Fruit fly (Drosophila melanogaster) whole organism, embryonic: ENCODE data around the gene CG10470.

Experiments
- Atf3 ChIP-seq: fragments of 200-800 bp; sonication (Bioruptor generic); optimal IDR thresholded peaks from 3 replicates; lab custom pipeline; 2016; ENCODE audit warnings: missing biosample characterization, missing genetic modification characterization
- Blimp-1 ChIP-seq: fragments of 200-800 bp; sonication (Bioruptor generic); optimal IDR thresholded peaks from 3 replicates; lab custom pipeline; 2018; ENCODE audit warnings: missing biosample characterization, missing genetic modification characterization, mild to moderate bottlenecking, moderate library complexity, missing genetic modification reagents
- CG10274 ChIP-seq: fragments of 200-800 bp; sonication (Bioruptor generic); optimal IDR thresholded peaks from 3 replicates; lab custom pipeline; 2017; ENCODE audit warnings: missing biosample characterization, mild to moderate bottlenecking, missing genetic modification characterization
- CG11456 ChIP-seq: fragments of 200-800 bp; sonication (Bioruptor generic); IDR thresholded peaks from 3 replicates; pipeline ENCODE4 v1.3.6; 2022; ENCODE audit warnings: missing biosample characterization, missing genetic modification characterization
- CG1233 ChIP-seq: fragments of 200-800 bp; sonication (Bioruptor generic); optimal IDR thresholded peaks from 4 replicates; lab custom pipeline; 2018; ENCODE audit warnings: missing biosample characterization, mild to moderate bottlenecking, missing genetic modification characterization
- CG13287 ChIP-seq: fragments of 200-800 bp; sonication (Bioruptor generic); IDR thresholded peaks from 2 replicates; pipeline ENCODE4 v1.3.6; 2022; ENCODE audit warnings: missing biosample characterization, missing genetic modification characterization; ENCODE audit not compliant: partially characterized antibody
- CG13775 ChIP-seq: fragments of 200-800 bp; sonication (Bioruptor generic); optimal IDR thresholded peaks from 3 replicates; lab custom pipeline; 2017; ENCODE audit warnings: missing biosample characterization, mild to moderate bottlenecking, missing genetic modification characterization
- CG14710 ChIP-seq: fragments of 200-800 bp; sonication (Bioruptor generic); optimal IDR thresholded peaks from 3 replicates; lab custom pipeline; 2019; ENCODE audit warnings: missing biosample characterization, mild to moderate bottlenecking, missing genetic modification characterization, moderate library complexity
- CG17328 ChIP-seq: fragments of 200-800 bp; sonication (Bioruptor generic); IDR thresholded peaks from 2 replicates; pipeline ENCODE4 v1.3.6; 2022; ENCODE audit warnings: missing biosample characterization, missing genetic modification characterization
- CG17359 ChIP-seq: fragments of 200-800 bp; sonication (Bioruptor generic); optimal IDR thresholded peaks from 3 replicates; lab custom pipeline; 2018; ENCODE audit warnings: missing biosample characterization, mild to moderate bottlenecking, missing genetic modification characterization, moderate library complexity
- CG30403 ChIP-seq: fragments of 200-800 bp; sonication (Bioruptor generic); optimal IDR thresholded peaks from 3 replicates; lab custom pipeline; 2016; ENCODE audit warnings: missing biosample characterization, missing genetic modification characterization
- CG43689 ChIP-seq: fragments of 200-800 bp; sonication (Bioruptor generic); IDR thresholded peaks from 2 replicates; pipeline ENCODE4 v1.3.6; 2022; ENCODE audit warnings: missing biosample characterization, missing genetic modification characterization
- CG4730 ChIP-seq: fragments of 200-800 bp; sonication (Bioruptor generic); IDR thresholded peaks from 2 replicates; pipeline ENCODE4 v1.3.6; 2022; ENCODE audit warnings: missing biosample characterization, missing genetic modification characterization
- CG6175 ChIP-seq: fragments of 200-800 bp; sonication (Bioruptor generic); IDR thresholded peaks from 3 replicates; pipeline ENCODE4 v1.3.6; 2022; ENCODE audit warnings: missing biosample characterization, missing genetic modification characterization
- CG6813 ChIP-seq: fragments of 200-800 bp; sonication (Bioruptor generic); optimal IDR thresholded peaks from 2 replicates; lab custom pipeline; 2017; ENCODE audit warnings: missing biosample characterization, missing genetic modification characterization, mild to moderate bottlenecking, moderate library complexity, missing genetic modification reagents
- CG8089 ChIP-seq: fragments of 200-800 bp; sonication (Bioruptor generic); optimal IDR thresholded peaks from 3 replicates; lab custom pipeline; 2016; ENCODE audit warnings: missing biosample characterization, missing genetic modification characterization
- CG8388 ChIP-seq: fragments of 200-800 bp; sonication (Bioruptor generic); optimal IDR thresholded peaks from 2 replicates; lab custom pipeline; 2019; ENCODE audit warnings: missing biosample characterization, mild to moderate bottlenecking, missing genetic modification characterization, moderate library complexity
- CG9876 ChIP-seq: fragments of 200-800 bp; sonication (Bioruptor generic); optimal IDR thresholded peaks from 2 replicates; lab custom pipeline; 2016; ENCODE audit warnings: missing biosample characterization, missing genetic modification characterization
- CG9932 ChIP-seq: fragments of 200-800 bp; sonication (Bioruptor generic); IDR thresholded peaks from 2 replicates; pipeline ENCODE4 v1.3.6; 2022; ENCODE audit warnings: missing biosample characterization, missing genetic modification characterization
- CTCF ChIP-seq: fragments of 200-800 bp; sonication (Bioruptor generic); optimal IDR thresholded peaks from 2 replicates; lab custom pipeline; 2017; ENCODE audit warnings: missing biosample characterization, mild to moderate bottlenecking, missing genetic modification characterization, moderate library complexity
- Deaf1 ChIP-seq: fragments of 200-800 bp; optimal IDR thresholded peaks from 3 replicates; lab custom pipeline; 2019; ENCODE audit warnings: missing biosample characterization, mild to moderate bottlenecking, missing genetic modification characterization, moderate library complexity
- E2f2 ChIP-seq: fragments of 200-800 bp; sonication (Bioruptor generic); IDR thresholded peaks from 2 replicates; pipeline ENCODE4 v1.3.6; 2022; ENCODE audit warnings: missing biosample characterization, missing genetic modification characterization
- Ets65A ChIP-seq: fragments of 200-800 bp; sonication (Bioruptor generic); peaks from one replicate; lab custom pipeline; 2016; ENCODE audit warnings: missing biosample characterization, missing genetic modification characterization
- Ets97D ChIP-seq: fragments of 200-800 bp; sonication (Bioruptor generic); optimal IDR thresholded peaks from 3 replicates; lab custom pipeline; 2016; ENCODE audit warnings: missing biosample characterization, missing genetic modification characterization
- Fer2 ChIP-seq: fragments of 200-800 bp; sonication (Bioruptor generic); optimal IDR thresholded peaks from 2 replicates; lab custom pipeline; 2018; ENCODE audit warnings: missing biosample characterization, mild to moderate bottlenecking, missing genetic modification characterization, moderate library complexity
- Gsc ChIP-seq: fragments of 200-800 bp; sonication (Bioruptor generic); IDR thresholded peaks from 2 replicates; pipeline ENCODE4 v1.3.6; 2022; ENCODE audit warnings: missing biosample characterization, missing genetic modification characterization
- HLH54F ChIP-seq: fragments of 200-800 bp; sonication (Bioruptor generic); optimal IDR thresholded peaks from 3 replicates; lab custom pipeline; 2016; ENCODE audit warnings: missing biosample characterization, missing genetic modification characterization
- Stat92E ChIP-seq, 3 experiments: fragments of >200 bp in 2 of 3; fragments of 200-800 bp in 1 of 3; sonication (Bioruptor generic) in 1 of 3; optimal IDR thresholded peaks; 2 replicates each; lab custom pipeline; 2017 to 2019; ENCODE audit warnings: missing biosample characterization in 3 of 3, missing genetic modification characterization in 3 of 3, mild to moderate bottlenecking in 1 of 3, moderate library complexity in 1 of 3
- ase ChIP-seq: fragments of 200-800 bp; sonication (Bioruptor generic); IDR thresholded peaks from 3 replicates; pipeline ENCODE4 v1.3.6; 2022; ENCODE audit warnings: missing biosample characterization, missing genetic modification characterization
- bbx ChIP-seq: fragments of 200-800 bp; sonication (Bioruptor generic); IDR thresholded peaks from 2 replicates; pipeline ENCODE4 v1.3.6; 2022; ENCODE audit warnings: missing biosample characterization, missing genetic modification characterization; ENCODE audit not compliant: partially characterized antibody
- bigmax ChIP-seq: fragments of 200-800 bp; sonication (Bioruptor generic); optimal IDR thresholded peaks from 2 replicates; lab custom pipeline; 2018; ENCODE audit warnings: missing biosample characterization, mild to moderate bottlenecking, missing genetic modification characterization
- crc ChIP-seq: fragments of 200-800 bp; sonication (Bioruptor generic); optimal IDR thresholded peaks from 2 replicates; lab custom pipeline; 2016; ENCODE audit warnings: missing biosample characterization, missing genetic modification characterization
- ems ChIP-seq: fragments of 200-800 bp; sonication (Bioruptor generic); optimal IDR thresholded peaks from 3 replicates; lab custom pipeline; 2016; ENCODE audit warnings: missing biosample characterization, missing genetic modification characterization
- ftz-f1 ChIP-seq: fragments of 200-800 bp; sonication (Bioruptor generic); optimal IDR thresholded peaks from 2 replicates; lab custom pipeline; 2016; ENCODE audit warnings: missing biosample characterization, missing genetic modification characterization
- gsb-n ChIP-seq: fragments of 200-800 bp; sonication (Bioruptor generic); optimal IDR thresholded peaks from 3 replicates; lab custom pipeline; 2018; ENCODE audit warnings: missing biosample characterization, mild to moderate bottlenecking, missing genetic modification characterization
- her ChIP-seq: fragments of 200-800 bp; sonication (Bioruptor generic); optimal IDR thresholded peaks from 2 replicates; lab custom pipeline; 2016; ENCODE audit warnings: missing biosample characterization, missing genetic modification characterization
- insv ChIP-seq, 2 experiments: fragments of 200-800 bp; sonication (Bioruptor generic); optimal IDR thresholded peaks; 3 replicates each; lab custom pipeline; 2016 to 2018; ENCODE audit warnings: missing biosample characterization in 2 of 2, missing genetic modification characterization in 2 of 2
- kay ChIP-seq: fragments of 200-800 bp; sonication (Bioruptor generic); optimal IDR thresholded peaks from 2 replicates; lab custom pipeline; 2016; ENCODE audit warnings: missing biosample characterization, missing genetic modification characterization
- klu ChIP-seq: fragments of 200-800 bp; sonication (Bioruptor generic); IDR thresholded peaks from 2 replicates; pipeline ENCODE4 v1.3.6; 2022; ENCODE audit warnings: missing biosample characterization, missing genetic modification characterization
- mld ChIP-seq: fragments of 200-800 bp; sonication (Bioruptor generic); IDR thresholded peaks from 3 replicates; pipeline ENCODE4 v1.3.6; 2022; ENCODE audit warnings: missing biosample characterization, missing genetic modification characterization; ENCODE audit not compliant: partially characterized antibody
- odd ChIP-seq: fragments of 200-800 bp; sonication (Bioruptor generic); optimal IDR thresholded peaks from 2 replicates; lab custom pipeline; 2017; ENCODE audit warnings: missing biosample characterization, mild to moderate bottlenecking, missing genetic modification characterization
- prd ChIP-seq, 3 experiments: fragments of >200 bp in 2 of 3; fragments of 200-800 bp in 1 of 3; sonication (Bioruptor generic) in 1 of 3; optimal IDR thresholded peaks in 2 of 3; IDR thresholded peaks in 1 of 3; 2 replicates in 2 of 3; 3 replicates in 1 of 3; pipeline versions ENCODE4 v1.3.6 to Lab custom; 2017 to 2022; ENCODE audit warnings: missing biosample characterization in 1 of 3, missing genetic modification characterization in 1 of 3
- repo ChIP-seq: fragments of 200-800 bp; sonication (Bioruptor generic); optimal IDR thresholded peaks from 2 replicates; lab custom pipeline; 2016; ENCODE audit warnings: missing biosample characterization, missing genetic modification characterization
- run ChIP-seq: fragments of 200-800 bp; sonication (Bioruptor generic); optimal IDR thresholded peaks from 3 replicates; lab custom pipeline; 2018; ENCODE audit warnings: missing biosample characterization, mild to moderate bottlenecking, missing genetic modification characterization
- salm ChIP-seq: fragments of 200-800 bp; sonication (Bioruptor generic); optimal IDR thresholded peaks from 2 replicates; lab custom pipeline; 2018; ENCODE audit warnings: missing biosample characterization, mild to moderate bottlenecking, missing genetic modification characterization
- sd ChIP-seq: fragments of 200-800 bp; sonication (Bioruptor generic); optimal IDR thresholded peaks from 3 replicates; lab custom pipeline; 2018; ENCODE audit warnings: missing biosample characterization, mild to moderate bottlenecking, missing genetic modification characterization, moderate library complexity
- sens-2 ChIP-seq: fragments of 200-800 bp; sonication (Bioruptor generic); IDR thresholded peaks from 2 replicates; pipeline ENCODE4 v1.3.6; 2022; ENCODE audit warnings: missing biosample characterization, missing genetic modification characterization
- sob ChIP-seq: fragments of 200-800 bp; sonication (Bioruptor generic); IDR thresholded peaks from 2 replicates; pipeline ENCODE4 v1.3.6; 2022; ENCODE audit warnings: missing biosample characterization, missing genetic modification characterization
- tx ChIP-seq: fragments of 200-800 bp; sonication (Bioruptor generic); optimal IDR thresholded peaks from 2 replicates; lab custom pipeline; 2016; ENCODE audit warnings: missing biosample characterization, missing genetic modification characterization
- unpg ChIP-seq: fragments of 200-800 bp; sonication (Bioruptor generic); optimal IDR thresholded peaks from 3 replicates; lab custom pipeline; 2018; ENCODE audit warnings: missing biosample characterization, mild to moderate bottlenecking, missing genetic modification characterization, moderate library complexity
- vfl ChIP-seq: fragments of 200-800 bp; sonication (Bioruptor generic); optimal IDR thresholded peaks from 2 replicates; lab custom pipeline; 2016; ENCODE audit warnings: missing biosample characterization, missing genetic modification characterization

The CG10470 gene

DNA sequence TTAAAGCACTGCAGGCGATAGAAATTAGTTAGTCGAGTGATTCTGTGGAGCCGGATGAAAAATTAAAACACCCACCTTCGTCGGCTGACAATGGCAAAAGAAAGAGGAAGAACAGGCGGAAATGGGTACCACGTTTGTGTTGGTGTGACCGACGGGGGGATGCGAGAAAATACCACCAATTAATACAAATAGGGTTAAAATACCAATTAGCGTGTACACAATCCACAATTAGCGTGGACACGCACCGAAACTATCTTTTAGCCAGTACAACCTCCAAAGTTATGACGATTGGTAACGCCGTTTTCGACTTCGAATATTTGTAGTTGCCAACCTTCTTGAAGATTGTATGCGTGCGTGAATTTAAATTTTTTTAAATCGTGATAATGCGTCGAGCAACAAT is 39.7 kb upstream of the CG10470 start, which contains the start of gene RpL30 (continued):
- TF ChIP-seq Ets65A (GFP tag; lab: Kevin White, UChicago) (peak; percentile 99), Gsc (GFP tag; lab: Robert Waterston, UW) (no peak), CG9876 (GFP tag; lab: Kevin White, UChicago) (peak; percentile 94), CG43689 (peak; percentile 55; the same call in 1 of the 2 replicates), salm (tag; lab: Kevin White, UChicago) (peak; percentile 92), CG13287 (GFP tag; lab: Robert Waterston, UW) (peak; percentile 82), ems (peak; percentile 88), klu (GFP tag; lab: Robert Waterston, UW) (no peak; the same call in 1 of the 2 replicates), run (tag; lab: Kevin White, UChicago) (peak; percentile 84), CG13775 (GFP tag; lab: Kevin White, UChicago) (peak; percentile 94), kay (GFP tag; lab: Kevin White, UChicago) (peak; percentile 59), CG6175 (GFP tag; lab: Robert Waterston, UW) (peak; percentile 82; the same call in 2 of the 3 replicates), Ets97D (GFP tag; lab: Kevin White, UChicago) (peak; percentile 100), crc (GFP tag; lab: Kevin White, UChicago) (peak; percentile 83), CG4730 (peak; percentile 17; the same call in 1 of the 2 replicates), her (peak; percentile 94), Blimp-1 (peak; percentile 76), tx (GFP tag; lab: Kevin White, UChicago) (peak; percentile 74), CG1233 (GFP tag; lab: Kevin White, UChicago) (peak; percentile 93), bbx (peak; percentile 63), Stat92E (GFP tag; optimal IDR thresholded peaks at IDR 0.05; lab: Kevin White, UChicago) (peak in 1 of 3 experiments; percentile 90), repo (peak; percentile 90), ase (peak; percentile 84), insv (GFP tag; optimal IDR thresholded peaks at IDR 0.05; lab: Kevin White, UChicago) (peak in 1 of 2 experiments; percentile 84), odd (GFP tag; lab: Kevin White, UChicago) (peak; percentile 96), CTCF (peak; percentile 72), prd (optimal IDR thresholded peaks at IDR 0.05; lab: Kevin White, UChicago) (no peak), prd (GFP tag; IDR thresholded peaks at IDR 0.05; lab: Robert Waterston, UW) (peak; percentile 71), CG8089 (GFP tag; lab: Kevin White, UChicago) (peak; percentile 92), unpg (GFP tag; lab: Kevin White, UChicago) (peak; percentile 90), Deaf1 (peak; percentile 60), ftz-f1 (peak; percentile 91), vfl (peak; percentile 85), CG9932 (GFP tag; lab: Robert Waterston, UW) (peak; percentile 86), Atf3 (GFP tag; lab: Kevin White, UChicago) (peak; percentile 57), CG14710 (tag; lab: Kevin White, UChicago) (peak; percentile 92), CG17359 (tag; lab: Kevin White, UChicago) (peak; percentile 88), sens-2 (GFP tag; lab: Robert Waterston, UW) (peak; percentile 90), gsb-n (tag; lab: Kevin White, UChicago) (peak; percentile 91), CG30403 (GFP tag; lab: Kevin White, UChicago) (peak; percentile 72), sd (tag; lab: Kevin White, UChicago) (peak; percentile 88), sob (GFP tag; lab: Robert Waterston, UW) (peak; percentile 93), CG10274 (GFP tag; lab: Kevin White, UChicago) (peak; percentile 79), E2f2 (peak; percentile 99), Fer2 (peak; percentile 68), CG6813 (GFP tag; lab: Kevin White, UChicago) (peak; percentile 96), HLH54F (GFP tag; lab: Kevin White, UChicago) (peak; percentile 88), CG17328 (GFP tag; lab: Robert Waterston, UW) (peak; percentile 92), bigmax (GFP tag; lab: Kevin White, UChicago) (peak; percentile 89), CG11456 (GFP tag; lab: Robert Waterston, UW) (peak; percentile 93), CG8388 (peak; percentile 82), mld (GFP tag; lab: Robert Waterston, UW) (no peak)
